Worm (Caenorhabditis elegans) whole organism, young adult: Measurements from ENCODE around the gene F47C12.8.
A peak's percentile ranks its signal among the peaks of the same experiment; 100 is the strongest.

Experiments used
- B0019.2 ChIP-seq: fragments of 200-800 bp; sonication (Bioruptor generic); conservative IDR thresholded peaks from 2 replicates; pipeline ENCODE4 v1.3.6; 2022; ENCODE audit warnings: missing genetic modification reagents, missing genetic modification characterization, missing compliant biosample characterization
- C17E4.6 ChIP-seq: fragments of 200-800 bp; sonication (Bioruptor generic); IDR thresholded peaks from 2 replicates; pipeline ENCODE4 v1.3.6; 2022; ENCODE audit warnings: missing genetic modification reagents, missing genetic modification characterization, missing compliant biosample characterization
- F33H1.4 ChIP-seq: fragments of 200-800 bp; sonication (Bioruptor generic); IDR thresholded peaks from 2 replicates; pipeline ENCODE4 v1.3.6; 2022; ENCODE audit warnings: missing genetic modification reagents, missing genetic modification characterization, missing compliant biosample characterization
- T07F8.4 ChIP-seq: sonication (generic microtip); optimal IDR thresholded peaks from 2 replicates; lab custom pipeline; 2016; ENCODE audit warnings: mild to moderate bottlenecking, missing genetic modification characterization, moderate library complexity, missing compliant biosample characterization
- Y67H2A.10 ChIP-seq: fragments of 200-800 bp; sonication (Bioruptor generic); conservative IDR thresholded peaks from 2 replicates; pipeline ENCODE4 v1.3.6; 2022; ENCODE audit warnings: missing genetic modification reagents, missing genetic modification characterization, missing compliant biosample characterization
- Y95B8A.8 ChIP-seq: fragments of 200-800 bp; sonication (Bioruptor generic); IDR thresholded peaks from 2 replicates; pipeline ENCODE4 v1.3.6; 2022; ENCODE audit warnings: missing genetic modification reagents, missing genetic modification characterization, missing compliant biosample characterization
- ZK185.1 ChIP-seq: sonication (generic microtip); optimal IDR thresholded peaks from 2 replicates; lab custom pipeline; 2016; ENCODE audit warnings: mild to moderate bottlenecking, missing genetic modification characterization, missing compliant biosample characterization; ENCODE audit not compliant: poor library complexity, severe bottlenecking
- ama-1 ChIP-seq, 3 experiments: fragments of 150-350 bp in 1 of 3; sonication (generic microtip) in 2 of 3; optimal IDR thresholded peaks; 2 replicates each; lab custom pipeline; 2014 to 2018; ENCODE audit warnings: missing biosample characterization in 2 of 3, missing genetic modification characterization in 2 of 3, missing genetic modification reagents in 2 of 3
- aptf-2 ChIP-seq: fragments of 200-800 bp; sonication (Bioruptor generic); conservative IDR thresholded peaks from 2 replicates; pipeline ENCODE4 v1.3.6; 2022; ENCODE audit warnings: missing genetic modification reagents, missing genetic modification characterization, missing compliant biosample characterization
- attf-5 ChIP-seq: fragments of 200-800 bp; sonication (Bioruptor generic); optimal IDR thresholded peaks from 2 replicates; lab custom pipeline; 2018; ENCODE audit warnings: mild to moderate bottlenecking, missing genetic modification characterization, missing compliant biosample characterization
- bed-2 ChIP-seq: fragments of 200-800 bp; sonication (Bioruptor generic); IDR thresholded peaks from 2 replicates; pipeline ENCODE4 v1.3.6; 2022; ENCODE audit warnings: missing genetic modification reagents, missing genetic modification characterization, missing compliant biosample characterization
- cebp-1 ChIP-seq, 2 experiments: fragments of 200-800 bp in 1 of 2; sonication (Bioruptor generic) in 1 of 2; sonication (generic microtip) in 1 of 2; IDR thresholded peaks in 1 of 2; optimal IDR thresholded peaks in 1 of 2; 2 replicates each; pipeline versions ENCODE4 v1.3.6 to Lab custom; 2017 to 2022; ENCODE audit warnings: missing compliant biosample characterization in 2 of 2, missing genetic modification characterization in 2 of 2, mild to moderate bottlenecking in 1 of 2, missing genetic modification reagents in 1 of 2, moderate library complexity in 1 of 2
- ceh-91 ChIP-seq: fragments of 200-800 bp; sonication (Bioruptor generic); IDR thresholded peaks from 2 replicates; pipeline ENCODE4 v1.3.6; 2022; ENCODE audit warnings: missing genetic modification reagents, missing genetic modification characterization, missing compliant biosample characterization
- die-1 ChIP-seq: sonication (generic microtip); optimal IDR thresholded peaks from 2 replicates; lab custom pipeline; 2016; ENCODE audit warnings: missing genotype, mild to moderate bottlenecking, missing genetic modification characterization, missing compliant biosample characterization
- dpff-1 ChIP-seq: sonication (generic microtip); optimal IDR thresholded peaks from 2 replicates; lab custom pipeline; 2017; ENCODE audit warnings: mild to moderate bottlenecking, missing genetic modification characterization, missing compliant biosample characterization
- egl-18 ChIP-seq: fragments of 200-800 bp; sonication (Bioruptor generic); IDR thresholded peaks from 2 replicates; pipeline ENCODE4 v1.3.6; 2022; ENCODE audit warnings: missing genetic modification reagents, missing genetic modification characterization, missing compliant biosample characterization
- fkh-3 ChIP-seq: sonication (generic microtip); optimal IDR thresholded peaks from 2 replicates; lab custom pipeline; 2016; ENCODE audit warnings: mild to moderate bottlenecking, missing genetic modification characterization, missing compliant biosample characterization
- hmg-1.2 ChIP-seq: fragments of 200-800 bp; sonication (Bioruptor generic); IDR thresholded peaks from 2 replicates; pipeline ENCODE4 v1.3.6; 2022; ENCODE audit warnings: missing genetic modification reagents, missing genetic modification characterization, missing compliant biosample characterization
- hmg-20 ChIP-seq: fragments of 200-800 bp; sonication (Bioruptor generic); IDR thresholded peaks from 2 replicates; pipeline ENCODE4 v1.3.6; 2022; ENCODE audit warnings: missing genetic modification reagents, missing genetic modification characterization, missing compliant biosample characterization
- hrde-1 ChIP-seq: sonication (generic microtip); optimal IDR thresholded peaks from 2 replicates; lab custom pipeline; 2016; ENCODE audit warnings: missing genetic modification characterization, mild to moderate bottlenecking, missing compliant biosample characterization, moderate library complexity, missing genotype, missing genetic modification reagents, borderline replicate concordance
- let-607 ChIP-seq, 2 experiments: fragments of 200-800 bp in 1 of 2; sonication (Bioruptor generic) in 1 of 2; sonication (generic microtip) in 1 of 2; optimal IDR thresholded peaks; 2 replicates each; lab custom pipeline; 2016 to 2018; ENCODE audit warnings: mild to moderate bottlenecking in 2 of 2, missing compliant biosample characterization in 2 of 2, missing genetic modification characterization in 2 of 2, moderate library complexity in 2 of 2, missing genotype in 1 of 2
- lin-26 ChIP-seq: fragments of 200-800 bp; sonication (Bioruptor generic); IDR thresholded peaks from 2 replicates; pipeline ENCODE4 v1.3.6; 2022; ENCODE audit warnings: missing genetic modification reagents, missing genetic modification characterization, missing compliant biosample characterization
- lsl-1 ChIP-seq: fragments of 200-800 bp; sonication (Bioruptor generic); optimal IDR thresholded peaks from 2 replicates; lab custom pipeline; 2018; ENCODE audit warnings: mild to moderate bottlenecking, missing genetic modification characterization, moderate library complexity, missing compliant biosample characterization
- lsy-27 ChIP-seq: sonication (generic microtip); optimal IDR thresholded peaks from 2 replicates; lab custom pipeline; 2017; ENCODE audit warnings: missing genetic modification characterization, mild to moderate bottlenecking, missing compliant biosample characterization, antibody characterized with exemption, missing genotype, borderline replicate concordance; ENCODE audit not compliant: insufficient read depth
- madf-3 ChIP-seq: fragments of 200-800 bp; sonication (Bioruptor generic); IDR thresholded peaks from 2 replicates; pipeline ENCODE4 v1.3.6; 2022; ENCODE audit warnings: missing genetic modification reagents, missing genetic modification characterization, missing compliant biosample characterization
- madf-6 ChIP-seq: fragments of 200-800 bp; sonication (Bioruptor generic); IDR thresholded peaks from 2 replicates; pipeline ENCODE4 v1.3.6; 2022; ENCODE audit warnings: missing genetic modification reagents, missing genetic modification characterization, missing compliant biosample characterization
- mxl-1 ChIP-seq: sonication (generic microtip); optimal IDR thresholded peaks from 2 replicates; lab custom pipeline; 2016; ENCODE audit warnings: missing genetic modification characterization, missing compliant biosample characterization
- nfya-2 ChIP-seq: fragments of 200-800 bp; sonication (Bioruptor generic); IDR thresholded peaks from 2 replicates; pipeline ENCODE4 v1.3.6; 2022; ENCODE audit warnings: missing genetic modification reagents, missing genetic modification characterization, missing compliant biosample characterization
- nfyb-1 ChIP-seq: fragments of 200-800 bp; sonication (Bioruptor generic); IDR thresholded peaks from 2 replicates; pipeline ENCODE4 v1.3.6; 2022; ENCODE audit warnings: missing genetic modification reagents, missing genetic modification characterization, missing compliant biosample characterization
- nhr-179 ChIP-seq: sonication (generic microtip); optimal IDR thresholded peaks from 2 replicates; lab custom pipeline; 2016; ENCODE audit warnings: mild to moderate bottlenecking, missing genetic modification characterization, missing compliant biosample characterization
- nhr-27 ChIP-seq: fragments of 200-800 bp; sonication (Bioruptor generic); optimal IDR thresholded peaks from 2 replicates; lab custom pipeline; 2018; ENCODE audit warnings: mild to moderate bottlenecking, missing genetic modification characterization, moderate library complexity, missing compliant biosample characterization
- pbrm-1 ChIP-seq: fragments of 200-800 bp; sonication (Bioruptor generic); IDR thresholded peaks from 2 replicates; pipeline ENCODE4 v1.3.6; 2022; ENCODE audit warnings: missing genetic modification reagents, missing genetic modification characterization, missing compliant biosample characterization
- rpc-1 ChIP-seq, 2 experiments: fragments of 150-350 bp in 1 of 2; sonication (generic microtip) in 1 of 2; optimal IDR thresholded peaks; 2 replicates each; lab custom pipeline; 2014 to 2018; ENCODE audit warnings: missing biosample characterization in 1 of 2, missing genetic modification characterization in 1 of 2, missing genetic modification reagents in 1 of 2, missing genotype in 1 of 2
- sdz-38 ChIP-seq: sonication (generic microtip); optimal IDR thresholded peaks from 2 replicates; lab custom pipeline; 2016; ENCODE audit warnings: missing genotype, missing genetic modification characterization, missing compliant biosample characterization
- snpc-1.3 ChIP-seq: sonication (generic microtip); optimal IDR thresholded peaks from 2 replicates; lab custom pipeline; 2017; ENCODE audit warnings: missing genetic modification characterization, mild to moderate bottlenecking, missing compliant biosample characterization, antibody characterized with exemption, moderate library complexity, missing genotype, missing genetic modification reagents; ENCODE audit not compliant: insufficient read depth
- snpc-4 ChIP-seq, 5 experiments: fragments of 150-350 bp in 1 of 5; sonication (generic microtip) in 4 of 5; optimal IDR thresholded peaks; 2 replicates each; lab custom pipeline; 2014 to 2018; ENCODE audit warnings: missing genetic modification characterization in 5 of 5, missing biosample characterization in 3 of 5, antibody characterized with exemption in 2 of 5, mild to moderate bottlenecking in 2 of 5, missing compliant biosample characterization in 2 of 5, missing genotype in 2 of 5, moderate library complexity in 2 of 5, missing genetic modification reagents in 1 of 5
- somi-1 ChIP-seq: fragments of 200-800 bp; sonication (Bioruptor generic); optimal IDR thresholded peaks from 2 replicates; lab custom pipeline; 2018; ENCODE audit warnings: mild to moderate bottlenecking, missing genetic modification characterization, missing compliant biosample characterization
- tbx-9 ChIP-seq: sonication (generic microtip); optimal IDR thresholded peaks from 2 replicates; lab custom pipeline; 2016; ENCODE audit warnings: borderline replicate concordance, missing genetic modification characterization, inconsistent platforms, missing compliant biosample characterization
- unc-130 ChIP-seq: sonication (generic microtip); optimal IDR thresholded peaks from 2 replicates; lab custom pipeline; 2016; ENCODE audit warnings: missing genetic modification reagents, missing genetic modification characterization, missing compliant biosample characterization
- unc-62 ChIP-seq: fragments of 150-350 bp; optimal IDR thresholded peaks from 2 replicates; lab custom pipeline; 2014; ENCODE audit warnings: missing biosample characterization, missing genetic modification reagents, missing genetic modification characterization
- ztf-25 ChIP-seq: fragments of 200-800 bp; sonication (Bioruptor generic); IDR thresholded peaks from 2 replicates; pipeline ENCODE4 v1.3.6; 2022; ENCODE audit warnings: missing genetic modification reagents, missing genetic modification characterization, missing compliant biosample characterization
- ztf-26 ChIP-seq: sonication (generic microtip); optimal IDR thresholded peaks from 2 replicates; lab custom pipeline; 2017; ENCODE audit warnings: missing genetic modification characterization, missing compliant biosample characterization
- ztf-3 ChIP-seq: fragments of 200-800 bp; sonication (Bioruptor generic); optimal IDR thresholded peaks from 2 replicates; lab custom pipeline; 2018; ENCODE audit warnings: mild to moderate bottlenecking, missing genetic modification characterization, missing compliant biosample characterization

F47C12.8 gene

DNA sequence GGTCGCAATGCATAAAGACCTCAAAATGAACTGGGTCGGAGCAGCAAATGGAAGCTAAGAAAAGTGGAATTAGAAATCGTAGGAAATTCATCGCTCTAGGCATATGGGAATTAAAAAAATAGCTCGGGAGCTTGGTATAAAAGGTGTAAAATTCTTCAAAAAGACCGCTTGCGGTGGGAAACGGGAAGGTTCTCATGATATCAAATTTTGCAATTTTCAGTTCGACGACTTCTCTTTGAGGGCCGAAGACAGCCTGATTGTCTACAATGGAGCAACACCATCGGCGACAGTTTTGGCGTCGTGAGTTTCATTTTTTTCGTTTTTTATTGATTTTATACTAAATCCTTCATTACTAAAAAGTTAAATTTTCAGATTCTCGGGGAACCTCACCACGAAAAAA is at the start of gene F47C12.8:
Gene F47C12.8 (minus strand): TSS at position 101 of the 400 bp plus-strand sequence.
- TF ChIP-seq somi-1 (GFP tag; lab: Kevin White, UChicago) = no peak
- TF ChIP-seq Y95B8A.8 = no peak
- TF ChIP-seq snpc-1.3 (tag; lab: Kevin White, UChicago) = no peak
- TF ChIP-seq pbrm-1 (GFP tag; lab: Robert Waterston, UW) = no peak
- TF ChIP-seq B0019.2 = no peak

DNA sequence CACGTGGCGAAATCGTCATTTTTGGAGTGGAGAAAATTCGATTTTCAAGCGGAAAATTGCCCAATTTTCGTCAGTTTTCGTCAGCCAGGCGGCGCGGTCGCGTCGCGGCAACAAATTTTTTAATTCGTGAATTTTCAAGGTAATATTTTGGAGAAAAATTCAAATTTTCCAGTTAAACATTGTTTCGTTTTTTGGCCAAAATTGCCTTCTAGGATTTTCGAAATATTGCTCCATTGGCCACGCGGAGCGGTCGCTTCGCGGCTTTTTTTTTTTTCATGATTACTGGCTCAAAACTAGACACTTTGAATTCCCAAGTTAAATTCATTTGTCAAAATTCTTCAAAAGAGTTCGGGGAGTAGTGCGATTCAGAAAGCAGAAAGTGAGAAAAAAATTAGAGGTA is 49.2 kb upstream of the F47C12.8 start:
- TF ChIP-seq cebp-1 (GFP tag; IDR thresholded peaks at IDR 0.05; lab: Robert Waterston, UW) (no peak), cebp-1 (tag; optimal IDR thresholded peaks at IDR 0.05; lab: Kevin White, UChicago) (peak; percentile 48), nfyb-1 (peak; percentile 46; the same call in 1 of the 2 replicates), T07F8.4 (tag; lab: Kevin White, UChicago) (no peak), rpc-1 (optimal IDR thresholded peaks at IDR 0.05; lab: Kevin White, UChicago) (no peak), rpc-1 (tag; optimal IDR thresholded peaks at IDR 0.05; lab: Kevin White, UChicago) (no peak), hmg-1.2 (peak; percentile 38), nfya-2 (GFP tag; lab: Robert Waterston, UW) (no peak), nhr-27 (tag; lab: Kevin White, UChicago) (no peak), ztf-26 (tag; lab: Kevin White, UChicago) (no peak), attf-5 (GFP tag; lab: Kevin White, UChicago) (no peak), ztf-25 (GFP tag; lab: Robert Waterston, UW) (peak; percentile 80; the same call in 1 of the 2 replicates), unc-130 (peak; percentile 43), ztf-3 (GFP tag; lab: Kevin White, UChicago) (no peak), lsl-1 (GFP tag; lab: Kevin White, UChicago) (peak; percentile 33), madf-3 (GFP tag; lab: Robert Waterston, UW) (peak; percentile 77; the same call in 1 of the 2 replicates), lin-26 (GFP tag; lab: Robert Waterston, UW) (peak; percentile 80), unc-62 (GFP tag; lab: Kevin White, UChicago) (no peak), lsy-27 (tag; lab: Kevin White, UChicago) (no peak), fkh-3 (tag; lab: Kevin White, UChicago) (no peak), mxl-1 (tag; lab: Kevin White, UChicago) (peak; percentile 6), F33H1.4 (GFP tag; lab: Robert Waterston, UW) (peak; percentile 21; the same call in 1 of the 2 replicates), C17E4.6 (GFP tag; lab: Robert Waterston, UW) (peak; percentile 68; the same call in 1 of the 2 replicates), dpff-1 (tag; lab: Kevin White, UChicago) (no peak), hmg-20 (0 out of 2 replicates have a peak, but pooled peaks have one; percentile 4), B0019.2 (no peak), ZK185.1 (tag; lab: Kevin White, UChicago) (no peak), snpc-4 (GFP tag; optimal IDR thresholded peaks at IDR 0.05; lab: Kevin White, UChicago) (no peak), snpc-4 (tag; optimal IDR thresholded peaks at IDR 0.05; lab: Kevin White, UChicago) (peak in 1 of 4 experiments; percentile 33), madf-6 (GFP tag; lab: Robert Waterston, UW) (peak; percentile 76), egl-18 (GFP tag; lab: Robert Waterston, UW) (no peak), bed-2 (no peak), tbx-9 (tag; lab: Kevin White, UChicago) (no peak), ceh-91 (GFP tag; lab: Robert Waterston, UW) (no peak), Y67H2A.10 (GFP tag; lab: Robert Waterston, UW) (no peak), sdz-38 (tag; lab: Kevin White, UChicago) (no peak), ama-1 (optimal IDR thresholded peaks at IDR 0.05; lab: Kevin White, UChicago) (no peak), ama-1 (GFP tag; optimal IDR thresholded peaks at IDR 0.05; lab: Kevin White, UChicago) (peak in 1 of 2 experiments; percentile 86), die-1 (tag; lab: Kevin White, UChicago) (peak; percentile 33), aptf-2 (GFP tag; lab: Robert Waterston, UW) (no peak), hrde-1 (tag; lab: Kevin White, UChicago) (peak; percentile 87), nhr-179 (tag; lab: Kevin White, UChicago) (no peak), let-607 (tag; optimal IDR thresholded peaks at IDR 0.05; lab: Kevin White, UChicago) (no peak)
